Worm (Caenorhabditis elegans) whole organism, late embryonic: ENCODE results near the gene bus-8B.

Experiments
- C38D4.7 ChIP-seq: fragments of 200-800 bp; sonication (Bioruptor generic); optimal IDR thresholded peaks from 2 replicates; lab custom pipeline; 2018; ENCODE audit warnings: mild to moderate bottlenecking, missing genetic modification characterization, moderate library complexity, missing compliant biosample characterization
- K02D7.2 ChIP-seq: sonication (generic microtip); optimal IDR thresholded peaks from 2 replicates; lab custom pipeline; 2017; ENCODE audit warnings: mild to moderate bottlenecking, missing genetic modification characterization, missing compliant biosample characterization
- ama-1 ChIP-seq: fragments of 150-350 bp; optimal IDR thresholded peaks from 2 replicates; lab custom pipeline; 2014
- ceh-14 ChIP-seq: sonication (generic microtip); optimal IDR thresholded peaks from 2 replicates; lab custom pipeline; 2016; ENCODE audit warnings: missing genotype, missing genetic modification characterization, missing compliant biosample characterization
- ceh-19 ChIP-seq: fragments of 200-800 bp; sonication (Bioruptor generic); optimal IDR thresholded peaks from 2 replicates; lab custom pipeline; 2018; ENCODE audit warnings: mild to moderate bottlenecking, missing genetic modification characterization, missing compliant biosample characterization
- ceh-22 ChIP-seq: sonication (generic microtip); optimal IDR thresholded peaks from 2 replicates; lab custom pipeline; 2017; ENCODE audit warnings: missing biosample characterization, missing genetic modification characterization
- ceh-24 ChIP-seq: sonication (generic microtip); optimal IDR thresholded peaks from 2 replicates; lab custom pipeline; 2016; ENCODE audit warnings: mild to moderate bottlenecking, missing genetic modification characterization, missing compliant biosample characterization
- ceh-30 ChIP-seq: fragments of 150-350 bp; optimal IDR thresholded peaks from 2 replicates; lab custom pipeline; 2014; ENCODE audit warnings: missing biosample characterization, missing genetic modification characterization
- ceh-31 ChIP-seq: sonication (generic microtip); optimal IDR thresholded peaks from 2 replicates; lab custom pipeline; 2016; ENCODE audit warnings: missing genetic modification characterization, missing compliant biosample characterization
- ceh-45 ChIP-seq: fragments of 200-800 bp; sonication (Bioruptor generic); IDR thresholded peaks from 2 replicates; pipeline ENCODE4 v1.3.6; 2022; ENCODE audit warnings: missing genetic modification reagents, missing genetic modification characterization, missing compliant biosample characterization
- ceh-48 ChIP-seq: sonication (generic microtip); optimal IDR thresholded peaks from 2 replicates; lab custom pipeline; 2016; ENCODE audit warnings: missing genetic modification characterization, inconsistent platforms, missing compliant biosample characterization
- ceh-6 ChIP-seq: fragments of 200-800 bp; sonication (Bioruptor generic); optimal IDR thresholded peaks from 2 replicates; lab custom pipeline; 2018; ENCODE audit warnings: mild to moderate bottlenecking, missing genetic modification characterization, missing compliant biosample characterization
- dve-1 ChIP-seq: sonication (generic microtip); optimal IDR thresholded peaks from 2 replicates; lab custom pipeline; 2017; ENCODE audit warnings: antibody characterized with exemption, mild to moderate bottlenecking, missing genetic modification characterization, missing compliant biosample characterization
- elt-2 ChIP-seq: sonication (generic microtip); optimal IDR thresholded peaks from 2 replicates; lab custom pipeline; 2016; ENCODE audit warnings: missing genetic modification reagents, missing genetic modification characterization, missing compliant biosample characterization
- ets-4 ChIP-seq: sonication (generic microtip); optimal IDR thresholded peaks from 2 replicates; lab custom pipeline; 2016; ENCODE audit warnings: missing genetic modification characterization, missing compliant biosample characterization
- eyg-1 ChIP-seq: sonication (generic microtip); optimal IDR thresholded peaks from 2 replicates; lab custom pipeline; 2016; ENCODE audit warnings: missing genotype, missing genetic modification characterization, missing compliant biosample characterization
- fax-1 ChIP-seq: sonication (generic microtip); optimal IDR thresholded peaks from 2 replicates; lab custom pipeline; 2016; ENCODE audit warnings: missing genotype, missing genetic modification characterization, missing compliant biosample characterization
- fkh-10 ChIP-seq: fragments of 150-350 bp; optimal IDR thresholded peaks from 2 replicates; lab custom pipeline; 2014; ENCODE audit warnings: missing biosample characterization, missing genetic modification reagents, missing genetic modification characterization
- fkh-6 ChIP-seq: sonication (generic microtip); optimal IDR thresholded peaks from 2 replicates; lab custom pipeline; 2016; ENCODE audit warnings: missing genetic modification characterization, missing compliant biosample characterization
- gmeb-2 ChIP-seq: sonication (generic microtip); optimal IDR thresholded peaks from 2 replicates; lab custom pipeline; 2016; ENCODE audit warnings: missing genetic modification characterization, inconsistent platforms, missing compliant biosample characterization
- hlh-13 ChIP-seq: fragments of 200-800 bp; sonication (Bioruptor generic); optimal IDR thresholded peaks from 2 replicates; lab custom pipeline; 2018; ENCODE audit warnings: mild to moderate bottlenecking, missing genetic modification characterization, missing compliant biosample characterization
- hlh-15 ChIP-seq: sonication (generic microtip); optimal IDR thresholded peaks from 2 replicates; lab custom pipeline; 2016; ENCODE audit warnings: missing genetic modification characterization, missing compliant biosample characterization
- hlh-30 ChIP-seq: sonication (generic microtip); optimal IDR thresholded peaks from 2 replicates; lab custom pipeline; 2017; ENCODE audit warnings: antibody characterized with exemption, missing genetic modification characterization, missing compliant biosample characterization; ENCODE audit not compliant: insufficient read depth
- hlh-8 ChIP-seq: sonication (generic microtip); optimal IDR thresholded peaks from 2 replicates; lab custom pipeline; 2016; ENCODE audit warnings: missing genotype, missing genetic modification characterization, missing compliant biosample characterization
- nfya-1 ChIP-seq: sonication (generic microtip); optimal IDR thresholded peaks from 2 replicates; lab custom pipeline; 2017; ENCODE audit warnings: missing genetic modification characterization, mild to moderate bottlenecking, missing compliant biosample characterization, antibody characterized with exemption, moderate library complexity
- pat-9 ChIP-seq: fragments of 200-800 bp; sonication (Bioruptor generic); optimal IDR thresholded peaks from 2 replicates; lab custom pipeline; 2018; ENCODE audit warnings: mild to moderate bottlenecking, missing genetic modification characterization, moderate library complexity, missing compliant biosample characterization
- pax-1 ChIP-seq: fragments of 150-350 bp; optimal IDR thresholded peaks from 2 replicates; lab custom pipeline; 2014; ENCODE audit warnings: missing biosample characterization, missing genetic modification characterization
- pha-2 ChIP-seq: sonication (generic microtip); optimal IDR thresholded peaks from 2 replicates; lab custom pipeline; 2017; ENCODE audit warnings: mild to moderate bottlenecking, missing genetic modification characterization, missing compliant biosample characterization
- pha-4 ChIP-seq: fragments of 150-350 bp; optimal IDR thresholded peaks from 2 replicates; lab custom pipeline; 2018; ENCODE audit warnings: missing biosample characterization, missing genetic modification reagents, missing genetic modification characterization
- pqm-1 ChIP-seq: sonication (generic microtip); optimal IDR thresholded peaks from 2 replicates; lab custom pipeline; 2016; ENCODE audit warnings: missing genetic modification characterization, missing compliant biosample characterization
- pros-1 ChIP-seq: fragments of 150-350 bp; optimal IDR thresholded peaks from 2 replicates; lab custom pipeline; 2014; ENCODE audit warnings: missing biosample characterization, missing genetic modification reagents, missing genetic modification characterization
- ref-2 ChIP-seq: sonication (generic microtip); optimal IDR thresholded peaks from 2 replicates; lab custom pipeline; 2016; ENCODE audit warnings: missing genetic modification characterization, missing compliant biosample characterization
- tbx-2 ChIP-seq: sonication (generic microtip); optimal IDR thresholded peaks from 2 replicates; lab custom pipeline; 2016; ENCODE audit warnings: missing genetic modification characterization, missing compliant biosample characterization
- tbx-7 ChIP-seq: sonication (generic microtip); optimal IDR thresholded peaks from 2 replicates; lab custom pipeline; 2016; ENCODE audit warnings: missing genotype, missing genetic modification characterization, missing compliant biosample characterization
- ttx-3 ChIP-seq: sonication (generic microtip); optimal IDR thresholded peaks from 2 replicates; lab custom pipeline; 2016; ENCODE audit warnings: missing genetic modification reagents, missing genetic modification characterization, missing compliant biosample characterization
- unc-3 ChIP-seq, 2 experiments: fragments of 200-800 bp in 1 of 2; sonication (Bioruptor generic) in 1 of 2; sonication (generic microtip) in 1 of 2; conservative IDR thresholded peaks in 1 of 2; optimal IDR thresholded peaks in 1 of 2; 2 replicates each; pipeline versions ENCODE4 v1.3.6 to Lab custom; 2016 to 2022; ENCODE audit warnings: missing compliant biosample characterization in 2 of 2, missing genetic modification characterization in 2 of 2, missing genetic modification reagents in 1 of 2
- unc-42 ChIP-seq: sonication (generic microtip); optimal IDR thresholded peaks from 2 replicates; lab custom pipeline; 2016; ENCODE audit warnings: missing genotype, missing genetic modification characterization, missing compliant biosample characterization
- unc-55 ChIP-seq: sonication (generic microtip); optimal IDR thresholded peaks from 2 replicates; lab custom pipeline; 2017; ENCODE audit warnings: missing biosample characterization, missing genetic modification reagents, missing genetic modification characterization
- unc-86 ChIP-seq: sonication (generic microtip); optimal IDR thresholded peaks from 2 replicates; lab custom pipeline; 2016; ENCODE audit warnings: missing genetic modification characterization, missing compliant biosample characterization
- ztf-16 ChIP-seq: sonication (generic microtip); optimal IDR thresholded peaks from 2 replicates; lab custom pipeline; 2017; ENCODE audit warnings: missing genetic modification characterization, missing compliant biosample characterization

Gene bus-8B

DNA sequence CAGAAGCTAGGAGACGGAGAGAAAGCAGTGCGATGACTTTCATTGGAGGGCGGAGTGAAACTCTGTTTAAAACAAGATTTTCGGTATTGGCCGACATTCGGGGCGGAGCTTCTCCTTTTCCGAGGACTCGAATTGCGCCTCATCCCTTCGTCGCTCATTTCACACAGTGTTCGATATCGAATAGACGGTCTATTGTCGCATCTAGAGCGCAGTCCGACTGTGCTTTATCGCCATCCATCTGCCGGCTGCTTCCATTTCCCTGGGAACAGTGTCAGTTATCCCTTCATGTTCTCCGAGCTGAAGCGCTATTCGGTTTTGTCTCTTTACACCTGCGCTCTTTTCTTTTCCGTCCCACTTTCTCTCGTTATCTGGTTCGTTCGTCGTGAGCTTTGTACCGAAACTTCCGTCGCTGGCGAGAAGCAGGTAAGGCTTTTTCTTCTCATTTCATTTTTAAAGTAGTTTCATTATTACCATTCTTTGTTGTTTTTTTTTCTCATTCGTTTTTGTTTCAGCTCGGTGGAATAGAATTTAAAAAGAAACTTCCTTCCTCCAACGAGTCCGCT lies at the start of gene bus-8B, which contains the start of gene bus-8A:
bus-8B (plus strand) TSS at position 513 of the 563 bp plus-strand sequence.
bus-8A (plus strand) TSS at position 96 of the 563 bp plus-strand sequence.
- TF ChIP-seq ttx-3 (tag; lab: Kevin White, UChicago) (no peak), nfya-1 (tag; lab: Kevin White, UChicago) (no peak), ets-4 (no peak), K02D7.2 (tag; lab: Kevin White, UChicago) (no peak), C38D4.7 (GFP tag; lab: Kevin White, UChicago) (no peak)

DNA sequence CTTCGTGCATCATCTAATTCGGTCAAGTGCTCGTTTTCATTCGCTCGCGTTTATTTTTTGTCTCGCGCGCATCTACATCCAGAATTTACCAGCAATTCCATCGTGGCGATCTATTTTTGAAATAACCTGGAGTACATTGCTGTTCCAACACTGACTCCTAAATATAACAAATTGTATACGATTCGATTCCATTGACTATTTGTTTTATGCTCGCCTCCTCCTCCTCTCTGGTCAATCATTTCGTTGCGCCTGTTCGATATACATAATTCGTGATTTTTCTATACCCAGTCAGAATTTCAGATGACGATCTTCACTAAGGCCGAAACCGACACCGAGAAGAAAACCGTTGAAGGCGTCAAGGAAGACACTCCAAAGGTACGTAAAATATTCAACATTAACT lies 48.3 kb upstream of the bus-8B start, which contains the start of gene itm-2:
itm-2 (plus strand) TSS at position 301 of the 400 bp plus-strand sequence.
- TF ChIP-seq fkh-6 (tag; lab: Kevin White, UChicago) (no peak), ceh-45 (GFP tag; lab: Robert Waterston, UW) (no peak), ceh-14 (tag; lab: Kevin White, UChicago) (no peak), pax-1 (no peak), fkh-10 (GFP tag; lab: Kevin White, UChicago) (no peak), pha-4 (no peak), dve-1 (no peak), tbx-2 (no peak), elt-2 (no peak), ceh-30 (tag; lab: Kevin White, UChicago) (no peak), unc-55 (GFP tag; lab: Kevin White, UChicago) (no peak), unc-42 (tag; lab: Kevin White, UChicago) (no peak), ceh-31 (tag; lab: Kevin White, UChicago) (no peak)

DNA sequence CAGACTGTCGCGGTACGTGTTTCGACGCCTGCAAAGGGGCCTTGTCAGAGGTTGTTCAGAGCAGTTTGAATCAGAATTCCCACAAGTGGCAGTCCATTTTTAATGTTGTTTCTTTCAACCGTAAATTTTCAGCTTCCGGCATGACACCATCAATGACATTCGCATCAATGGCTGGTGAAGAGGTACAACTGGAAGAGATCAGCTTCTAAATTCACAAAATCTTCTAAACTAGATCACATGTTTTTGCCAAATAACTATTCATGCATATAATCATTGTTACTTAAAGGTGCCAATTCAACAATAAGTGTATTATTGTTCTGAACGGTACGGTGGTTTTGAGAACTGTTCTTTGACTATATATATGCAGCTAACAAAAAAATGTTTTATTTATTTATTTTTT lies 45.8 kb upstream of the bus-8B start:
- TF ChIP-seq elt-2 = no peak
- TF ChIP-seq ceh-24 (tag; lab: Kevin White, UChicago) = no peak
- no peak for TF ChIP-seq ceh-22 (tag; lab: Kevin White, UChicago)
- no peak for TF ChIP-seq ztf-16 (tag; lab: Kevin White, UChicago)
- no peak for TF ChIP-seq unc-42 (tag; lab: Kevin White, UChicago)
- TF ChIP-seq hlh-15 = no peak
- TF ChIP-seq fkh-6 (tag; lab: Kevin White, UChicago) = no peak
- no peak for TF ChIP-seq pros-1 (tag; lab: Kevin White, UChicago)
- TF ChIP-seq hlh-8 (tag; lab: Kevin White, UChicago) = no peak

DNA sequence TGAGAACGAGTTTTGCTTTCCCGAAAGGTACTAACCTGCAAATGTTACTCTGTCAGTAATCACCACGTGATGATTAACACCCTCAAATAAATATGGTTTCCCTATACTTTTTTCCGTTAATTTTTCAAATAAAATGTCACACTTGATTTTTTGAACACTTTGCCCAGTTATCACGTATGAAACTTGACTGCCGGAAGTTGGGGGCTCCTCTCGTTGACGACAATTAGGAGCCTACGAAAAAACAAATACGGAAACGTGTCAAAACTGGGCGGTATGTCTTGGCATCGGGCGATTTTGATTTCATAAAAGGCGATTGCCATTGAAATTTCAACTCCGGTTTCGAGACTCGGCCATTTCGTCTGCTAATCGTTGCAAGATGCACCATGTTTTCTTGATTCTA lies 45.2 kb upstream of the bus-8B start, which contains the start of gene C25F6.8:
C25F6.8 (plus strand) TSS at position 301 of the 400 bp plus-strand sequence.
- TF ChIP-seq fkh-6 (tag; lab: Kevin White, UChicago) (no peak), ama-1 (lab: Kevin White, UChicago) (no peak), ceh-48 (no peak), pat-9 (tag; lab: Kevin White, UChicago) (no peak), fax-1 (tag; lab: Kevin White, UChicago) (no peak)

DNA sequence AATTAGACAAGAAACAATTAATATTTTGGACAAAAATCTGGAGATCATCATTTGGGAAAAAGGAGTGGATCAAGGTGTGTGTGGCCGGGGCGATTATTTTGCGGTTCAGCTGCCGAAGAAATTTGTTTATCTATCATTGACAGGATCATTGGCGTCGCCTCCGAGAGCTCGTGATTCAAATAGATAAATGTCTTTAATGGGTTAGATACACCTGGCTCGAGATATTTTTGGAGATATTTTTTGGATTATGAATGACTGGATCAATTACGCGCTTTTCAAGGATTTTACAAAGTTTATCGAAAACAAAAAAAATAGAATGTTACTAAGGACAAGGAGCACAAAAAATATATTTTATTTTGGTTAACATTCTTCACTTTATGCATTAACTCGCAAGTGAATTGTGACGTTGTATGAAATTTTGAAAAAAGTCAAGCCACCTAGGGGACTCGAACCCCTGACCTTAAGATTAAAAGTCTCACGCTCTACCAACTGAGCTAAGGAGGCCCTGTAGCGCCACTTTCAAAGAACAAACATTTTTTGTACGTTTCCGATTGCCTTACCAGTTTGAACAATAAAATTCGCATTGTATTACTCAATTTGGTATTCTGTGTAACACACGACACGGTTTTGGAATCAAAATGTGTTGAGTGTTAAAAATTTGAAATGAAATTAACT lies 42.2 kb upstream of the bus-8B start, which contains the start of gene C25F6.6:
C25F6.6 (minus strand) TSS at position 51 of the 675 bp plus-strand sequence.
- no peak for TF ChIP-seq tbx-7 (tag; lab: Kevin White, UChicago)
- no peak for TF ChIP-seq ref-2
- no peak for TF ChIP-seq eyg-1 (tag; lab: Kevin White, UChicago)
- TF ChIP-seq unc-3 (GFP tag; conservative IDR thresholded peaks at IDR 0.05; lab: Robert Waterston, UW) = no peak
- no peak for TF ChIP-seq unc-3 (tag; optimal IDR thresholded peaks at IDR 0.05; lab: Kevin White, UChicago)
- no peak for TF ChIP-seq hlh-30 (tag; lab: Kevin White, UChicago)
- no peak for TF ChIP-seq hlh-13 (GFP tag; lab: Kevin White, UChicago)
- TF ChIP-seq ceh-19 (GFP tag; lab: Kevin White, UChicago) = no peak
- TF ChIP-seq pha-2 (tag; lab: Kevin White, UChicago) = no peak
- TF ChIP-seq ceh-14 (tag; lab: Kevin White, UChicago) = no peak
- TF ChIP-seq pqm-1 (tag; lab: Kevin White, UChicago) = no peak
- no peak for TF ChIP-seq ama-1 (lab: Kevin White, UChicago)
- TF ChIP-seq hlh-15 = no peak
- TF ChIP-seq fkh-10 (GFP tag; lab: Kevin White, UChicago) = no peak
- TF ChIP-seq unc-86 = no peak
- no peak for TF ChIP-seq ceh-48
- TF ChIP-seq gmeb-2 = no peak
- no peak for TF ChIP-seq K02D7.2 (tag; lab: Kevin White, UChicago)
- TF ChIP-seq ceh-6 = no peak
- no peak for TF ChIP-seq nfya-1 (tag; lab: Kevin White, UChicago)
- no peak for TF ChIP-seq pax-1
